Worm (Caenorhabditis elegans): ENCODE data around the gene nhr-115.

The nhr-115 gene

DNA sequence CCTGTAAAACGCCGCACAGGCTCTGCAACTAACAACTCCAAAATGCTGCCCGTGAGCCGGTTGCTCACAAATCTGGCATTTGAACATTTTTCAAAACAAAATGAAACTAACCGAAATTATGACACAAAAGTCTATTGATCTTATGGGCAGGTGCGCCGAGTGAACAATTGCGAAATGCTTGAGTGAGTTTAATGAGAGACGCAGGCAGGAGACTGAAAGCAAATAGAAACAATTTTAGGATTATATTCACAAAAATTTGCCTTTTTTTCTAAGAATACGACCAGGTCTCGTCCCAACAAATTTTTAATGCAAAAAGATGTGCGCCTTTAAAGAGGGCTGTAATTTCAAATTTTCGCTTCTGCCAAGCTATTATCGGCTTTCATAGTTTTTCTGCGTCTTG is 27.9 kb upstream of the nhr-115 start, which contains the start of gene nhr-183:
TSS of gene nhr-183 (minus strand) at position 180 of the 400 bp plus-strand sequence.
- TF ChIP-seq unc-39 (tag; optimal IDR thresholded peaks at IDR 0.05) (no peak), nhr-28 (tag; optimal IDR thresholded peaks at IDR 0.05) (no peak), lin-32 (GFP tag; optimal IDR thresholded peaks at IDR 0.05) (no peak), ces-1 (GFP tag; optimal IDR thresholded peaks at IDR 0.05) (no peak)

DNA sequence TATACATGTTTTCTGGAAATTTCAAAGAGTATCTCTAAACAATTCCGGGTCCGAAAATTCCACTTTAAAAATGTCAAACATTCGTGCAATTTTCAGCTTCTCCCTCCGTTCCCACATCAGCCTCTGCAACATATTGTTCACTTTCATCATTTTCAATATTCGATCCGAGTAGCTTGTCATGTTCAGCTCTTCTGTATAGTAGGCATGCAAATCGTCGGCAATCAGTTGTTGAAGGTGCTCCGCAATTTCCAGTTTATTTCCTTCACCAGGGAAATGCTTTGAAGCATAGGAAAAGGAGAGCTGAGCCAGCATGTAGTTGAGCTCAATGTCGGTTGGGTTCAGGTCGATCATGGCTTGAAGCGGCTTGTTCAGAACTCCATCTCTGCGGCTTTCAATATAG is 27.4 kb upstream of the nhr-115 start:
- TF ChIP-seq cnd-1 (tag; optimal IDR thresholded peaks at IDR 0.05) (no peak), unc-39 (tag; optimal IDR thresholded peaks at IDR 0.05) (no peak), nhr-2 (tag; optimal IDR thresholded peaks at IDR 0.05) (no peak), ztf-11 (tag; optimal IDR thresholded peaks at IDR 0.05) (no peak), mep-1 (tag; optimal IDR thresholded peaks at IDR 0.05) (no peak), lsy-2 (tag; optimal IDR thresholded peaks at IDR 0.05) (no peak), sem-2 (GFP tag; optimal IDR thresholded peaks at IDR 0.05) (no peak), nhr-237 (tag; optimal IDR thresholded peaks at IDR 0.05) (no peak), bed-3 (GFP tag; optimal IDR thresholded peaks at IDR 0.05) (no peak), elt-1 (tag; optimal IDR thresholded peaks at IDR 0.05; ENCODE audit: borderline replicate concordance, insufficient read depth) (no peak), flh-1 (GFP tag; optimal IDR thresholded peaks at IDR 0.05) (no peak), nhr-76 (tag; optimal IDR thresholded peaks at IDR 0.05) (no peak), nhr-12 (tag; optimal IDR thresholded peaks at IDR 0.05) (no peak), drap-1 (GFP tag; optimal IDR thresholded peaks at IDR 0.05) (no peak), tbx-8 (GFP tag; optimal IDR thresholded peaks at IDR 0.05) (no peak), nhr-28 (tag; optimal IDR thresholded peaks at IDR 0.05) (no peak), elt-3 (tag; optimal IDR thresholded peaks at IDR 0.05) (no peak)

DNA sequence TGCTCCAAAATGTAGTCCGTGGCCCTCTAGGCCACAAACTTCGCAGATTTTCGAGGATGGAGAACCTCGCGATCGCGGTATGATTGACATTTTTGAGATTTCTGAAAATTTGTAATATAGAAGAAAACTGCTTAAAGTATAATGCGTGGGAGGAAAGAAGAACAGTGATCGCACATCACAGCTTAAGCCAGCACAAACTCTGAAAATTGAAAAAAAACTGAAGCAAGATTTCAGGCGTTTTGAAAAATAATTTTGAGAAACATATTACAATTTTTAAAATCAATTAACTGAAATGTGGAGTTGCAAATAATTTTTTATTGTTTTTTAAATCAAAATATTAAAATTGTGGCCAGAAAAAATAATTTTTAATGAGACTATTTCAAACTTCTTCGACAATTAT is 25.4 kb upstream of the nhr-115 start, which contains the start of gene nhr-275:
TSS of gene nhr-275 (minus strand) at position 101 of the 400 bp plus-strand sequence.
- TF ChIP-seq pha-4 (tag; optimal IDR thresholded peaks at IDR 0.05) (no peak), ces-1 (GFP tag; optimal IDR thresholded peaks at IDR 0.05) (no peak), bed-3 (GFP tag; optimal IDR thresholded peaks at IDR 0.05) (no peak), nhr-12 (tag; optimal IDR thresholded peaks at IDR 0.05) (no peak), lin-13 (tag; optimal IDR thresholded peaks at IDR 0.05) (no peak), ham-2 (GFP tag; optimal IDR thresholded peaks at IDR 0.05) (no peak), nhr-2 (tag; optimal IDR thresholded peaks at IDR 0.05) (no peak), hlh-1 (tag; optimal IDR thresholded peaks at IDR 0.05) (no peak), mab-5 (tag; optimal IDR thresholded peaks at IDR 0.05) (no peak), ztf-11 (tag; optimal IDR thresholded peaks at IDR 0.05) (no peak), nhr-28 (tag; optimal IDR thresholded peaks at IDR 0.05) (no peak), M03D4.4 (tag; optimal IDR thresholded peaks at IDR 0.05) (no peak), nhr-76 (tag; optimal IDR thresholded peaks at IDR 0.05) (no peak), ceh-83 (GFP tag; optimal IDR thresholded peaks at IDR 0.05) (no peak), nhr-237 (tag; optimal IDR thresholded peaks at IDR 0.05) (no peak), elt-3 (tag; optimal IDR thresholded peaks at IDR 0.05) (no peak)

DNA sequence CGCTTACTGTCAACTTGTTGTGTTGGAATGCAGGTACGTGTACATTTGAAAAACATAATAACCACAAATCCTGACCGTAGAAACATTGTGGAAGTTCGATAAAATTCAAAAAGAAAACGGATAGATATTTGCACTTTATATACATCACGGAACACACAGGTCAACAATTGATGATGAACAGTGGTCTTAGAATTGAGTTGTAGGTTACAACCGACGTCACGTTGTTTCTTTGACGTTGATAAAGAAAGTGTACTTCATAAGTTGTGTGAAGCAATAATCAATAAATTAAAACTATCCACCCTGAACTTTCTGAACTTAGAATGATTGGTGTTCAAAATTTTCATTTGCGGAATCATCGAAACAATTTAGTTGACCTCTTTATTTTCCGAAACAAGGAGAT is 20.6 kb upstream of the nhr-115 start, which contains the start of gene Y5H2A.1:
TSS of gene Y5H2A.1 (minus strand) at position 101 of the 400 bp plus-strand sequence.
- TF ChIP-seq unc-120 (tag; optimal IDR thresholded peaks at IDR 0.05; ENCODE audit: poor library complexity, severe bottlenecking) (no peak), M03D4.4 (tag; optimal IDR thresholded peaks at IDR 0.05) (no peak)

DNA sequence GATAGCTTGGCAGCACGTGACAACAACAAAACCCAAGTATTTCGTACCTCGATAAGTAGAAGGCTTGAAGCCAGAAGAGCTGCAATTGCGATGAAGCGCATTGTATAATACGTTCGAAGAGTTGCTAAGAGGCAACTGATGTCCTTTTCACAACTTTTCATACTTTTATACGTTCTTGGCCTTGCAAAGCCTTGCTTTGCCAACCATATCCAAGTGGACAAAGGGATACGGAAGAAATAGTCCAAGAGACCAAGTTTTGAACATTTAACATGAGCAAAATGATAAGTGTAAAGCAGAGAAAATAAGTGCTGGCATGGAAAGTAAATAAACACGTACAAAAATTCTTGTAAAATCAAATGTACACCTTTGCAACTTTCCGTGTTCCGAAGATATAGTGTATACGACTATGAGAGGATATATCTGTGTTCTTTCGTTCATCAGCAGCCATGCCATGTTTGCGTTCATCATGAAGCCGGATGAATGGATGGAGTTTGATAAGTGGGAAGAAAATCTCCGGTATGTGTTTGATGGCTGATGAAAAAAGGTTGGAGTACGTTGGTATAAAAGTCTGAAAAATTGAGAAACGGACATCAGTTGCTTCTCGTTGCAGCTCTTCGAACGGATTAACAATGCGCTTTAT is 18.0 kb upstream of the nhr-115 start, which contains the start of the genes Y5H2A.4 and abu-4:
TSS of gene Y5H2A.4 (minus strand) at position 101 of the 640 bp plus-strand sequence.
TSS of gene abu-4 (plus strand) at position 590 of the 640 bp plus-strand sequence.
- TF ChIP-seq ham-2 (GFP tag; optimal IDR thresholded peaks at IDR 0.05): no peak

DNA sequence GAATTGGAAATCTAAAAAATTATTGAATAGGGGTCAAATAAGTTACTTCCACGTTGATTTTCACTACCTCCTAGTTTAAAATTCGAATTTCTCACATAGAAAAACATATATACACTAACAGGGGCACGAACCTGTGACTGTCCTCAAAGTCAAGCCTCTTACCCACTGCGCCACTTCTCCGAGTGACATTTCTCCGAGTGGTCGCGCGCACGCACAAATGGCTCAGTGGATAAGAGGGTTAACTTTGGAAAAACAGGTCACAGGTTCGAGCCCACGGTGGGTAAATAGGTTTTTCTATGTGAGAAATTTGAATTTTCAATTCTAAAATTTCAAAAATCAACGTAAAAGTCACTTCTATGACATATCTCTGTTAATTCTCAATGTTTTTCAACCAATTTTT is 15.1 kb upstream of the nhr-115 start:
- TF ChIP-seq M03D4.4 (tag; optimal IDR thresholded peaks at IDR 0.05) (no peak), mep-1 (tag; optimal IDR thresholded peaks at IDR 0.05) (no peak), sem-2 (GFP tag; optimal IDR thresholded peaks at IDR 0.05) (no peak), hlh-1 (tag; optimal IDR thresholded peaks at IDR 0.05) (no peak), lin-32 (GFP tag; optimal IDR thresholded peaks at IDR 0.05) (no peak), zip-8 (tag; optimal IDR thresholded peaks at IDR 0.05) (no peak), elt-1 (tag; optimal IDR thresholded peaks at IDR 0.05; ENCODE audit: borderline replicate concordance, insufficient read depth) (no peak), blmp-1 (tag; optimal IDR thresholded peaks at IDR 0.05) (no peak), bed-3 (GFP tag; optimal IDR thresholded peaks at IDR 0.05) (no peak), nhr-28 (tag; optimal IDR thresholded peaks at IDR 0.05) (no peak), ztf-11 (tag; optimal IDR thresholded peaks at IDR 0.05) (no peak), drap-1 (GFP tag; optimal IDR thresholded peaks at IDR 0.05) (no peak), snpc-4 (tag; optimal IDR thresholded peaks at IDR 0.05) (no peak), cnd-1 (tag; optimal IDR thresholded peaks at IDR 0.05) (no peak)

Data from whole organism, mixed stage, embryonic.